Worm (Caenorhabditis elegans) whole organism, early embryonic: Measurements from ENCODE around the gene bub-3.

Source experiments
- ama-1 ChIP-seq: fragments of 150-350 bp; optimal IDR thresholded peaks from 2 replicates; lab custom pipeline; 2014
- ceh-36 ChIP-seq: sonication (generic microtip); optimal IDR thresholded peaks from 2 replicates; lab custom pipeline; 2016; ENCODE audit warnings: missing genetic modification characterization, inconsistent platforms, missing compliant biosample characterization
- flt-1 ChIP-seq: fragments of 200-800 bp; sonication (Bioruptor generic); IDR thresholded peaks from 2 replicates; pipeline ENCODE4 v1.3.6; 2022; ENCODE audit warnings: missing genetic modification characterization, missing compliant biosample characterization
- hmg-4 ChIP-seq: fragments of 200-800 bp; sonication (Bioruptor generic); optimal IDR thresholded peaks from 2 replicates; lab custom pipeline; 2018; ENCODE audit warnings: mild to moderate bottlenecking, missing genetic modification characterization, missing compliant biosample characterization
- sea-1 ChIP-seq: fragments of 200-800 bp; sonication (Bioruptor generic); conservative IDR thresholded peaks from 2 replicates; pipeline ENCODE4 v1.3.6; 2022; ENCODE audit warnings: missing genetic modification characterization, missing compliant biosample characterization
- tbx-11 ChIP-seq: fragments of 200-800 bp; sonication (Bioruptor generic); IDR thresholded peaks from 2 replicates; pipeline ENCODE4 v1.3.6; 2022; ENCODE audit warnings: missing genetic modification characterization, missing compliant biosample characterization
- tbx-37 ChIP-seq: fragments of 200-800 bp; sonication (Bioruptor generic); conservative IDR thresholded peaks from 2 replicates; pipeline ENCODE4 v1.3.6; 2022; ENCODE audit warnings: missing genetic modification reagents, missing genetic modification characterization, missing compliant biosample characterization

DNA sequence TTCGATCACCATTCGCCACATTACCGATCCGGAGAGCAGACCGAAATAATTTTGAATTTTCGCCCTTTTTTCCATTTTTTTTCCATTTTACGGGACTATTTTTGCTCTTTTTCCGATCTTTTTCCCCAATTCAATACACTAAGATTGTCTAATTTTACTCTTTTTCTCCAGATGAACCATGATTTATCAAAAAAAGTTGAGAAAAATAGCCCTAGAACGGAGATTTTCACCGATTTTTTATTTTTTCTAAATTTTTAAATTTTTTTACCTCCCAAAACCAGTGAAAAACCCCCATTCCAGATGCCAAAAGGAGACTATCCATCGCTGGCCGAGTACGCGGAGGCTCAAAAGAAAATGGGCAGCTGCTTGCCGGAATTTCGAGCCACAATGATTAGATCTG lies 3.6 kb downstream of the bub-3 start, which contains the start of gene Y54G9A.9:
- TF ChIP-seq flt-1 (no peak), tbx-37 (no peak), ama-1 (lab: Kevin White, UChicago) (no peak), ceh-36 (tag; lab: Kevin White, UChicago) (no peak), tbx-11 (GFP tag; lab: Robert Waterston, UW) (no peak), hmg-4 (GFP tag; lab: Kevin White, UChicago) (no peak), sea-1 (GFP tag; lab: Robert Waterston, UW) (no peak)
